Worm (Caenorhabditis elegans): Measurements from ENCODE around the gene egl-1.

ce11 chrV:14464368-14464767, 32.2 kb upstream of the egl-1 start, which contains the start of gene F08H9.4:
- TF ChIP-seq ceh-13 (GFP tag; optimal IDR thresholded peaks at IDR 0.05) (no peak), aly-1 (tag; optimal IDR thresholded peaks at IDR 0.05) (no peak), ets-7 (tag; optimal IDR thresholded peaks at IDR 0.05) (no peak), sea-1 (GFP tag; conservative IDR thresholded peaks at IDR 0.05) (no peak), pes-1 (GFP tag; IDR thresholded peaks at IDR 0.05) (no peak), ama-1 (optimal IDR thresholded peaks at IDR 0.05) (no peak), flt-1 (GFP tag; IDR thresholded peaks at IDR 0.05) (no peak), hnd-1 (tag; optimal IDR thresholded peaks at IDR 0.05) (no peak), tbx-11 (GFP tag; IDR thresholded peaks at IDR 0.05) (no peak), F13C5.2 (tag; optimal IDR thresholded peaks at IDR 0.05) (no peak)
